Worm (Caenorhabditis elegans): Measurements from ENCODE around the gene Y94H6A.12.

DNA sequence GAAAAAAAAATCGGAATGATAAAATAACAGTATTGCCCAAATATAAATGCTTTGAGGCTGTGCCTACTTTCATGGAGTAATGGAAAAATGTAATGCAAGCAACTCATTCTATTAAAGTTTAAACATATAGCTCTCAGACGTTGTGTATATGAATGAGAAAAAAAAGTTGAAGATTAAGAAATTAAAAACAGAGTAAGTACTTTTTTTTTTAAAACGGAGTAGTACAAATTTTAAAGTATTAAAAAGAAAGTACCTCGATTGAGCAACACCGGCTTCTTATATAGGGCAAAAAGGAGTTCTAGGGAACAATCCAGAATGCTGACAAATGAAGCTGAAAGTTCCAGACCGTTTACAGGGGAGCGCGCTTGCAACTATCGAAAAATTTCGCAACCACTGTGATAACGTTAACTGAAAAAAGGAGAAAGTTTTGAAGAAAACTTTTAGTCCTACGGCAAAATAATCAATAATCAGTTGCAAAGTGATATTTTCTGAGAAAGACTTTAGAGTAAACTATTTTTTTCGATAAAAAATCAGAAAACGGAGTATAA is 1.6 kb downstream of the Y94H6A.12 start:
- no peak for TF ChIP-seq mel-28 (tag; optimal IDR thresholded peaks at IDR 0.05; ENCODE audit: borderline replicate concordance)
- TF ChIP-seq nfya-2 (GFP tag; IDR thresholded peaks at IDR 0.05), result no peak
- TF ChIP-seq attf-6 (GFP tag; IDR thresholded peaks at IDR 0.05), result no peak
- TF ChIP-seq ama-1 (optimal IDR thresholded peaks at IDR 0.05), result no peak
- TF ChIP-seq ama-1 (GFP tag; optimal IDR thresholded peaks at IDR 0.05), result no peak
- TF ChIP-seq him-1 (tag; optimal IDR thresholded peaks at IDR 0.05), result no peak
- no peak for TF ChIP-seq bed-1 (GFP tag; IDR thresholded peaks at IDR 0.05)
- no peak for TF ChIP-seq lsl-1 (GFP tag; optimal IDR thresholded peaks at IDR 0.05)
- no peak for TF ChIP-seq egl-18 (GFP tag; IDR thresholded peaks at IDR 0.05)
- no peak for TF ChIP-seq unc-130 (GFP tag; optimal IDR thresholded peaks at IDR 0.05)
- TF ChIP-seq tbp1 (GFP tag; optimal IDR thresholded peaks at IDR 0.05), result peak; percentile 24
- TF ChIP-seq snpc-4 (GFP tag; optimal IDR thresholded peaks at IDR 0.05), result no peak
- peak in 1 of 4 experiments; percentile 5 for TF ChIP-seq snpc-4 (tag; optimal IDR thresholded peaks at IDR 0.05)
- no peak for TF ChIP-seq hrde-1 (tag; optimal IDR thresholded peaks at IDR 0.05; ENCODE audit: borderline replicate concordance)
